Fruit fly (Drosophila melanogaster) Kc167 (cell line): Measurements from ENCODE around the gene CG6503.

Experiments used
- Myc ChIP-seq: fragments of >200 bp; optimal IDR thresholded peaks from 2 replicates; lab custom pipeline; 2017; ENCODE audit warnings: missing external identifiers
- Sin3A ChIP-seq: fragments of >200 bp; optimal IDR thresholded peaks from 2 replicates; lab custom pipeline; 2018; ENCODE audit warnings: missing external identifiers
- h ChIP-seq: fragments of >200 bp; optimal IDR thresholded peaks from 3 replicates; lab custom pipeline; 2018; ENCODE audit warnings: missing external identifiers
- insv ChIP-seq: fragments of >200 bp; optimal IDR thresholded peaks from 3 replicates; lab custom pipeline; 2018; ENCODE audit warnings: missing external identifiers
- psq ChIP-seq: fragments of >200 bp; optimal IDR thresholded peaks from 2 replicates; lab custom pipeline; 2017; ENCODE audit warnings: missing external identifiers
- ttk ChIP-seq: sonication (Bioruptor generic); optimal IDR thresholded peaks from 2 replicates; lab custom pipeline; 2017; ENCODE audit warnings: missing external identifiers

DNA sequence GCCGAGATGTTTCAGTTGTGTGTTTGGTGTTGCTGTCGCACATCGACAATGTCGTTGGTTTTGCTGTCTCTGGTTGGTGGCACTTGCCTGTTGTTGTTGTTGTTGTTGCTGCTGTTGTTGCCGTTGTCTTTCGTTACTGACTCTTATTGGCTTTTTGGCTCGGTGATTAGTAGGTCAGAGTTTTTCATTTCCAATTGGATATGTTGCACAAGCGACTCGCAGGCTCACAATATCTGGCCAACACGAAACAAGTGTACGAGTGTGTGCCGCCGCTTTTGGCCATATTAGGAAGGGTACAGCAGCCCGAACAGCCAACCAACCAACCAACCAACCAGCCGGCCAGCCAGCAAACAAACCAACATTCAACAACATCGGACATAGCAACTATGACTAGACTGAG, 8.8 kb upstream of the CG6503 start:
- TF ChIP-seq psq (lab: Kevin White, UChicago): no peak
- no peak for TF ChIP-seq Myc (lab: Kevin White, UChicago)
- no peak for TF ChIP-seq Sin3A (lab: Kevin White, UChicago)
- TF ChIP-seq insv (lab: Kevin White, UChicago): no peak
- no peak for TF ChIP-seq h (lab: Kevin White, UChicago)
- no peak for TF ChIP-seq ttk (lab: Kevin White, UChicago)
